Worm (Caenorhabditis elegans) whole organism, late embryonic: ENCODE results near the gene C07G1.6.

Experiments used
- C08G9.2 ChIP-seq: sonication (generic microtip); optimal IDR thresholded peaks from 2 replicates; lab custom pipeline; 2016; ENCODE audit warnings: mild to moderate bottlenecking, missing genetic modification characterization, moderate library complexity, missing compliant biosample characterization
- C38D4.7 ChIP-seq: fragments of 200-800 bp; sonication (Bioruptor generic); optimal IDR thresholded peaks from 2 replicates; lab custom pipeline; 2018; ENCODE audit warnings: mild to moderate bottlenecking, missing genetic modification characterization, moderate library complexity, missing compliant biosample characterization
- F13H6.1 ChIP-seq: sonication (generic microtip); optimal IDR thresholded peaks from 2 replicates; lab custom pipeline; 2016; ENCODE audit warnings: missing genetic modification characterization, missing compliant biosample characterization
- T23F11.4 ChIP-seq: fragments of 200-800 bp; sonication (Bioruptor generic); optimal IDR thresholded peaks from 2 replicates; lab custom pipeline; 2018; ENCODE audit warnings: mild to moderate bottlenecking, missing genetic modification characterization, missing compliant biosample characterization
- Y22D7AL.16 ChIP-seq: sonication (generic microtip); optimal IDR thresholded peaks from 2 replicates; lab custom pipeline; 2016; ENCODE audit warnings: missing genetic modification characterization, missing compliant biosample characterization
- ceh-18 ChIP-seq: sonication (generic microtip); optimal IDR thresholded peaks from 2 replicates; lab custom pipeline; 2016; ENCODE audit warnings: missing genetic modification characterization, missing compliant biosample characterization
- ceh-31 ChIP-seq: sonication (generic microtip); optimal IDR thresholded peaks from 2 replicates; lab custom pipeline; 2016; ENCODE audit warnings: missing genetic modification characterization, missing compliant biosample characterization
- ceh-34 ChIP-seq: sonication (generic microtip); optimal IDR thresholded peaks from 2 replicates; lab custom pipeline; 2016; ENCODE audit warnings: mild to moderate bottlenecking, missing genetic modification characterization, missing compliant biosample characterization
- ceh-45 ChIP-seq: fragments of 200-800 bp; sonication (Bioruptor generic); IDR thresholded peaks from 2 replicates; pipeline ENCODE4 v1.3.6; 2022; ENCODE audit warnings: missing genetic modification reagents, missing genetic modification characterization, missing compliant biosample characterization
- ceh-48 ChIP-seq: sonication (generic microtip); optimal IDR thresholded peaks from 2 replicates; lab custom pipeline; 2016; ENCODE audit warnings: missing genetic modification characterization, inconsistent platforms, missing compliant biosample characterization
- ceh-6 ChIP-seq: fragments of 200-800 bp; sonication (Bioruptor generic); optimal IDR thresholded peaks from 2 replicates; lab custom pipeline; 2018; ENCODE audit warnings: mild to moderate bottlenecking, missing genetic modification characterization, missing compliant biosample characterization
- che-1 ChIP-seq: sonication (generic microtip); optimal IDR thresholded peaks from 2 replicates; lab custom pipeline; 2016; ENCODE audit warnings: mild to moderate bottlenecking, missing genetic modification characterization, missing compliant biosample characterization
- dmd-4 ChIP-seq: sonication (generic microtip); optimal IDR thresholded peaks from 2 replicates; lab custom pipeline; 2016; ENCODE audit warnings: borderline replicate concordance, missing genetic modification characterization, missing compliant biosample characterization
- dve-1 ChIP-seq: sonication (generic microtip); optimal IDR thresholded peaks from 2 replicates; lab custom pipeline; 2017; ENCODE audit warnings: antibody characterized with exemption, mild to moderate bottlenecking, missing genetic modification characterization, missing compliant biosample characterization
- elt-2 ChIP-seq: sonication (generic microtip); optimal IDR thresholded peaks from 2 replicates; lab custom pipeline; 2016; ENCODE audit warnings: missing genetic modification reagents, missing genetic modification characterization, missing compliant biosample characterization
- elt-4 ChIP-seq: sonication (generic microtip); optimal IDR thresholded peaks from 2 replicates; lab custom pipeline; 2016; ENCODE audit warnings: missing genetic modification characterization, missing compliant biosample characterization
- ets-4 ChIP-seq: sonication (generic microtip); optimal IDR thresholded peaks from 2 replicates; lab custom pipeline; 2016; ENCODE audit warnings: missing genetic modification characterization, missing compliant biosample characterization
- eyg-1 ChIP-seq: sonication (generic microtip); optimal IDR thresholded peaks from 2 replicates; lab custom pipeline; 2016; ENCODE audit warnings: missing genotype, missing genetic modification characterization, missing compliant biosample characterization
- fkh-10 ChIP-seq: fragments of 150-350 bp; optimal IDR thresholded peaks from 2 replicates; lab custom pipeline; 2014; ENCODE audit warnings: missing biosample characterization, missing genetic modification reagents, missing genetic modification characterization
- fkh-6 ChIP-seq: sonication (generic microtip); optimal IDR thresholded peaks from 2 replicates; lab custom pipeline; 2016; ENCODE audit warnings: missing genetic modification characterization, missing compliant biosample characterization
- gmeb-2 ChIP-seq: sonication (generic microtip); optimal IDR thresholded peaks from 2 replicates; lab custom pipeline; 2016; ENCODE audit warnings: missing genetic modification characterization, inconsistent platforms, missing compliant biosample characterization
- hlh-15 ChIP-seq: sonication (generic microtip); optimal IDR thresholded peaks from 2 replicates; lab custom pipeline; 2016; ENCODE audit warnings: missing genetic modification characterization, missing compliant biosample characterization
- hlh-30 ChIP-seq: sonication (generic microtip); optimal IDR thresholded peaks from 2 replicates; lab custom pipeline; 2017; ENCODE audit warnings: antibody characterized with exemption, missing genetic modification characterization, missing compliant biosample characterization; ENCODE audit not compliant: insufficient read depth
- hlh-6 ChIP-seq: sonication (generic microtip); optimal IDR thresholded peaks from 2 replicates; lab custom pipeline; 2016; ENCODE audit warnings: missing genotype, missing genetic modification characterization, missing compliant biosample characterization
- hlh-8 ChIP-seq: sonication (generic microtip); optimal IDR thresholded peaks from 2 replicates; lab custom pipeline; 2016; ENCODE audit warnings: missing genotype, missing genetic modification characterization, missing compliant biosample characterization
- lin-11 ChIP-seq: fragments of 200-800 bp; sonication (Bioruptor generic); optimal IDR thresholded peaks from 2 replicates; lab custom pipeline; 2018; ENCODE audit warnings: mild to moderate bottlenecking, missing genetic modification characterization, missing compliant biosample characterization
- mec-3 ChIP-seq: sonication (generic microtip); optimal IDR thresholded peaks from 2 replicates; lab custom pipeline; 2016; ENCODE audit warnings: borderline replicate concordance, missing genetic modification characterization, missing compliant biosample characterization
- nfya-1 ChIP-seq: sonication (generic microtip); optimal IDR thresholded peaks from 2 replicates; lab custom pipeline; 2017; ENCODE audit warnings: missing genetic modification characterization, mild to moderate bottlenecking, missing compliant biosample characterization, antibody characterized with exemption, moderate library complexity
- nhr-11 ChIP-seq: fragments of 150-350 bp; optimal IDR thresholded peaks from 2 replicates; lab custom pipeline; 2014; ENCODE audit warnings: missing biosample characterization, missing genetic modification characterization
- npax-4 ChIP-seq: sonication (generic microtip); optimal IDR thresholded peaks from 2 replicates; lab custom pipeline; 2016; ENCODE audit warnings: missing genetic modification characterization, missing compliant biosample characterization
- pat-9 ChIP-seq: fragments of 200-800 bp; sonication (Bioruptor generic); optimal IDR thresholded peaks from 2 replicates; lab custom pipeline; 2018; ENCODE audit warnings: mild to moderate bottlenecking, missing genetic modification characterization, moderate library complexity, missing compliant biosample characterization
- pax-1 ChIP-seq: fragments of 150-350 bp; optimal IDR thresholded peaks from 2 replicates; lab custom pipeline; 2014; ENCODE audit warnings: missing biosample characterization, missing genetic modification characterization
- pha-2 ChIP-seq: sonication (generic microtip); optimal IDR thresholded peaks from 2 replicates; lab custom pipeline; 2017; ENCODE audit warnings: mild to moderate bottlenecking, missing genetic modification characterization, missing compliant biosample characterization
- pha-4 ChIP-seq: fragments of 150-350 bp; optimal IDR thresholded peaks from 2 replicates; lab custom pipeline; 2018; ENCODE audit warnings: missing biosample characterization, missing genetic modification reagents, missing genetic modification characterization
- pqm-1 ChIP-seq: sonication (generic microtip); optimal IDR thresholded peaks from 2 replicates; lab custom pipeline; 2016; ENCODE audit warnings: missing genetic modification characterization, missing compliant biosample characterization
- rnt-1 ChIP-seq: sonication (generic microtip); optimal IDR thresholded peaks from 2 replicates; lab custom pipeline; 2016; ENCODE audit warnings: missing genetic modification characterization, missing compliant biosample characterization
- sox-2 ChIP-seq: fragments of 200-800 bp; sonication (Bioruptor generic); IDR thresholded peaks from 2 replicates; pipeline ENCODE4 v1.3.6; 2022; ENCODE audit warnings: missing genetic modification reagents, missing genetic modification characterization, missing compliant biosample characterization
- sox-4 ChIP-seq: sonication (generic microtip); optimal IDR thresholded peaks from 2 replicates; lab custom pipeline; 2017; ENCODE audit warnings: mild to moderate bottlenecking, missing genetic modification characterization, inconsistent platforms, missing compliant biosample characterization
- tbx-2 ChIP-seq: sonication (generic microtip); optimal IDR thresholded peaks from 2 replicates; lab custom pipeline; 2016; ENCODE audit warnings: missing genetic modification characterization, missing compliant biosample characterization
- unc-3 ChIP-seq, 2 experiments: fragments of 200-800 bp in 1 of 2; sonication (Bioruptor generic) in 1 of 2; sonication (generic microtip) in 1 of 2; conservative IDR thresholded peaks in 1 of 2; optimal IDR thresholded peaks in 1 of 2; 2 replicates each; pipeline versions ENCODE4 v1.3.6 to Lab custom; 2016 to 2022; ENCODE audit warnings: missing compliant biosample characterization in 2 of 2, missing genetic modification characterization in 2 of 2, missing genetic modification reagents in 1 of 2
- unc-42 ChIP-seq: sonication (generic microtip); optimal IDR thresholded peaks from 2 replicates; lab custom pipeline; 2016; ENCODE audit warnings: missing genotype, missing genetic modification characterization, missing compliant biosample characterization
- unc-55 ChIP-seq: sonication (generic microtip); optimal IDR thresholded peaks from 2 replicates; lab custom pipeline; 2017; ENCODE audit warnings: missing biosample characterization, missing genetic modification reagents, missing genetic modification characterization
- unc-86 ChIP-seq: sonication (generic microtip); optimal IDR thresholded peaks from 2 replicates; lab custom pipeline; 2016; ENCODE audit warnings: missing genetic modification characterization, missing compliant biosample characterization

C07G1.6 gene

DNA sequence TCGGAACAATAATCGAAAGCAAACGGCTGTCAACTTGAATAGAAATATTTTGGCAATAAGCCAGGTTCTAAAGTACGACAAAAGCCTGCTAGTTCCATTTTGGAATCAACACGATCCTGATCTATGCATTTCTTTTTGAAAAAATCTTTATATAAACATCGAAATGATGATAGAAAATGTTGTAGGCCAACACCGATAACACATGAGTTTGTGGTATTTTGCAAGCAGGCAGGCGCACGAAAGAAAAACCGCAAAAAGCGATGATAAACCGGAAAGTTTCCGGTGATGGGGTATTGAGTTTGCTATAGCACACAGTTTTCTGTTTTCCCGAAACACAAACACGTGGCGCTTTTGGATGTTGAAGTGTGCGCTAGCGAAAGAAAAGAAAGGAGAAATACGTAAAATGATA lies 23.9 kb upstream of the C07G1.6 start:
- TF ChIP-seq fkh-6 (tag; lab: Kevin White, UChicago): no peak
- no peak for TF ChIP-seq C38D4.7 (GFP tag; lab: Kevin White, UChicago)
- no peak for TF ChIP-seq dve-1 (tag; lab: Kevin White, UChicago)
- no peak for TF ChIP-seq Y22D7AL.16 (tag; lab: Kevin White, UChicago)

DNA sequence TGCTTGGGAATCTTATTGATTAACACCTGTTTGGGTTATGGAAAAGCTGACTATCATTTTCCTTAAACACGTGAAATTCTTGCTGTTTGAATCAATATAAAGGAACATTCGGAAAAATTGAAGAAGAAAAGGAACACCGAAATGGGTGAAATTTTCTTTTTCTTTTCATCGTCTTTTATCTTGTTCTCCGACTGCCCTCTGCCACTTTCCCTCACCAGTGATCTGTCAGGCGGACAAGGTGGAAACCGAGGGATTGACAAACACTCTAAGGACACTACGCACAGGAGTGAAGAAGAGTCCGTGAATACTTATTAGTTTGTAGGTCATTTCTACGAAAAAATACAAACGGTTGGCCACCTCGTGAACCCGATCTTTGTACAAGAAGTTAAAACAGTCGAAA lies 23.1 kb upstream of the C07G1.6 start:
- TF ChIP-seq pax-1 (tag; lab: Kevin White, UChicago) (no peak), tbx-2 (tag; lab: Kevin White, UChicago) (no peak), sox-4 (tag; lab: Kevin White, UChicago) (no peak)

ce11 chrIV:8232428-8232827 lies 22.2 kb upstream of the C07G1.6 start:
- TF ChIP-seq sox-4 (tag; lab: Kevin White, UChicago): no peak
- TF ChIP-seq hlh-30 (tag; lab: Kevin White, UChicago): peak; percentile 74
- TF ChIP-seq lin-11 (tag; lab: Kevin White, UChicago): no peak
- TF ChIP-seq elt-4 (tag; lab: Kevin White, UChicago): no peak
- peak; percentile 53 for TF ChIP-seq ceh-34 (tag; lab: Kevin White, UChicago)
- no peak for TF ChIP-seq T23F11.4
- TF ChIP-seq dmd-4 (tag; lab: Kevin White, UChicago): no peak
- no peak for TF ChIP-seq nhr-11
- TF ChIP-seq pha-2 (tag; lab: Kevin White, UChicago): no peak
- TF ChIP-seq ceh-31: peak; percentile 26
- no peak for TF ChIP-seq rnt-1 (tag; lab: Kevin White, UChicago)
- TF ChIP-seq unc-86 (tag; lab: Kevin White, UChicago): no peak
- no peak for TF ChIP-seq ceh-6
- no peak for TF ChIP-seq ets-4 (tag; lab: Kevin White, UChicago)
- peak; percentile 41 for TF ChIP-seq ceh-18 (tag; lab: Kevin White, UChicago)
- no peak for TF ChIP-seq pha-4
- no peak for TF ChIP-seq eyg-1 (tag; lab: Kevin White, UChicago)
- 0 out of 2 replicates have a peak, but pooled peaks have one; percentile 15 for TF ChIP-seq unc-3 (GFP tag; conservative IDR thresholded peaks at IDR 0.05; lab: Robert Waterston, UW)
- no peak for TF ChIP-seq unc-3 (tag; optimal IDR thresholded peaks at IDR 0.05; lab: Kevin White, UChicago)
- no peak for TF ChIP-seq dve-1 (tag; lab: Kevin White, UChicago)
- TF ChIP-seq fkh-10 (GFP tag; lab: Kevin White, UChicago): no peak
- peak; percentile 12 for TF ChIP-seq tbx-2 (tag; lab: Kevin White, UChicago)
- peak; percentile 16 for TF ChIP-seq F13H6.1 (tag; lab: Kevin White, UChicago)
- TF ChIP-seq, all 69 proteins: peak for 7

ce11 chrIV:8229523-8229922 lies 19.3 kb upstream of the C07G1.6 start:
- TF ChIP-seq C38D4.7 (GFP tag; lab: Kevin White, UChicago) (no peak), elt-2 (peak; percentile 10), T23F11.4 (no peak), rnt-1 (tag; lab: Kevin White, UChicago) (peak; percentile 12), fkh-6 (tag; lab: Kevin White, UChicago) (no peak), elt-4 (tag; lab: Kevin White, UChicago) (no peak), sox-2 (GFP tag; lab: Robert Waterston, UW) (no peak), ceh-45 (GFP tag; lab: Robert Waterston, UW) (no peak), dmd-4 (tag; lab: Kevin White, UChicago) (no peak), Y22D7AL.16 (tag; lab: Kevin White, UChicago) (no peak), F13H6.1 (tag; lab: Kevin White, UChicago) (peak; percentile 60), hlh-8 (tag; lab: Kevin White, UChicago) (no peak), pha-4 (no peak), sox-4 (tag; lab: Kevin White, UChicago) (no peak), ceh-48 (tag; lab: Kevin White, UChicago) (no peak), pax-1 (tag; lab: Kevin White, UChicago) (no peak), hlh-6 (tag; lab: Kevin White, UChicago) (peak; percentile 37), nfya-1 (peak; percentile 19), pat-9 (tag; lab: Kevin White, UChicago) (no peak), pqm-1 (tag; lab: Kevin White, UChicago) (peak; percentile 77), gmeb-2 (no peak), ceh-18 (tag; lab: Kevin White, UChicago) (peak; percentile 58), unc-86 (tag; lab: Kevin White, UChicago) (no peak), pha-2 (tag; lab: Kevin White, UChicago) (no peak), C08G9.2 (no peak), ets-4 (tag; lab: Kevin White, UChicago) (peak; percentile 21), unc-42 (tag; lab: Kevin White, UChicago) (no peak), che-1 (tag; lab: Kevin White, UChicago) (no peak), npax-4 (tag; lab: Kevin White, UChicago) (no peak), mec-3 (tag; lab: Kevin White, UChicago) (no peak), unc-55 (GFP tag; lab: Kevin White, UChicago) (peak; percentile 38), ceh-31 (no peak), hlh-15 (tag; lab: Kevin White, UChicago) (no peak), tbx-2 (tag; lab: Kevin White, UChicago) (peak; percentile 34)
